Worm (Caenorhabditis elegans) whole organism, late embryonic: Measurements from ENCODE around the gene Y53F4B.5.

Experiments used
- C08G9.2 ChIP-seq: sonication (generic microtip); optimal IDR thresholded peaks from 2 replicates; lab custom pipeline; 2016; ENCODE audit warnings: mild to moderate bottlenecking, missing genetic modification characterization, moderate library complexity, missing compliant biosample characterization
- C38D4.7 ChIP-seq: fragments of 200-800 bp; sonication (Bioruptor generic); optimal IDR thresholded peaks from 2 replicates; lab custom pipeline; 2018; ENCODE audit warnings: mild to moderate bottlenecking, missing genetic modification characterization, moderate library complexity, missing compliant biosample characterization
- F13H6.1 ChIP-seq: sonication (generic microtip); optimal IDR thresholded peaks from 2 replicates; lab custom pipeline; 2016; ENCODE audit warnings: missing genetic modification characterization, missing compliant biosample characterization
- K09A11.1 ChIP-seq: sonication (generic microtip); optimal IDR thresholded peaks from 2 replicates; lab custom pipeline; 2017; ENCODE audit warnings: antibody characterized with exemption, mild to moderate bottlenecking, missing genetic modification characterization, missing compliant biosample characterization; ENCODE audit not compliant: insufficient read depth
- T23F11.4 ChIP-seq: fragments of 200-800 bp; sonication (Bioruptor generic); optimal IDR thresholded peaks from 2 replicates; lab custom pipeline; 2018; ENCODE audit warnings: mild to moderate bottlenecking, missing genetic modification characterization, missing compliant biosample characterization
- Y22D7AL.16 ChIP-seq: sonication (generic microtip); optimal IDR thresholded peaks from 2 replicates; lab custom pipeline; 2016; ENCODE audit warnings: missing genetic modification characterization, missing compliant biosample characterization
- ama-1 ChIP-seq: fragments of 150-350 bp; optimal IDR thresholded peaks from 2 replicates; lab custom pipeline; 2014
- ceh-14 ChIP-seq: sonication (generic microtip); optimal IDR thresholded peaks from 2 replicates; lab custom pipeline; 2016; ENCODE audit warnings: missing genotype, missing genetic modification characterization, missing compliant biosample characterization
- ceh-18 ChIP-seq: sonication (generic microtip); optimal IDR thresholded peaks from 2 replicates; lab custom pipeline; 2016; ENCODE audit warnings: missing genetic modification characterization, missing compliant biosample characterization
- ceh-19 ChIP-seq: fragments of 200-800 bp; sonication (Bioruptor generic); optimal IDR thresholded peaks from 2 replicates; lab custom pipeline; 2018; ENCODE audit warnings: mild to moderate bottlenecking, missing genetic modification characterization, missing compliant biosample characterization
- ceh-30 ChIP-seq: fragments of 150-350 bp; optimal IDR thresholded peaks from 2 replicates; lab custom pipeline; 2014; ENCODE audit warnings: missing biosample characterization, missing genetic modification characterization
- ceh-31 ChIP-seq: sonication (generic microtip); optimal IDR thresholded peaks from 2 replicates; lab custom pipeline; 2016; ENCODE audit warnings: missing genetic modification characterization, missing compliant biosample characterization
- ceh-34 ChIP-seq: sonication (generic microtip); optimal IDR thresholded peaks from 2 replicates; lab custom pipeline; 2016; ENCODE audit warnings: mild to moderate bottlenecking, missing genetic modification characterization, missing compliant biosample characterization
- ceh-48 ChIP-seq: sonication (generic microtip); optimal IDR thresholded peaks from 2 replicates; lab custom pipeline; 2016; ENCODE audit warnings: missing genetic modification characterization, inconsistent platforms, missing compliant biosample characterization
- che-1 ChIP-seq: sonication (generic microtip); optimal IDR thresholded peaks from 2 replicates; lab custom pipeline; 2016; ENCODE audit warnings: mild to moderate bottlenecking, missing genetic modification characterization, missing compliant biosample characterization
- dmd-4 ChIP-seq: sonication (generic microtip); optimal IDR thresholded peaks from 2 replicates; lab custom pipeline; 2016; ENCODE audit warnings: borderline replicate concordance, missing genetic modification characterization, missing compliant biosample characterization
- elt-2 ChIP-seq: sonication (generic microtip); optimal IDR thresholded peaks from 2 replicates; lab custom pipeline; 2016; ENCODE audit warnings: missing genetic modification reagents, missing genetic modification characterization, missing compliant biosample characterization
- elt-4 ChIP-seq: sonication (generic microtip); optimal IDR thresholded peaks from 2 replicates; lab custom pipeline; 2016; ENCODE audit warnings: missing genetic modification characterization, missing compliant biosample characterization
- ets-4 ChIP-seq: sonication (generic microtip); optimal IDR thresholded peaks from 2 replicates; lab custom pipeline; 2016; ENCODE audit warnings: missing genetic modification characterization, missing compliant biosample characterization
- eyg-1 ChIP-seq: sonication (generic microtip); optimal IDR thresholded peaks from 2 replicates; lab custom pipeline; 2016; ENCODE audit warnings: missing genotype, missing genetic modification characterization, missing compliant biosample characterization
- fax-1 ChIP-seq: sonication (generic microtip); optimal IDR thresholded peaks from 2 replicates; lab custom pipeline; 2016; ENCODE audit warnings: missing genotype, missing genetic modification characterization, missing compliant biosample characterization
- fkh-10 ChIP-seq: fragments of 150-350 bp; optimal IDR thresholded peaks from 2 replicates; lab custom pipeline; 2014; ENCODE audit warnings: missing biosample characterization, missing genetic modification reagents, missing genetic modification characterization
- gmeb-2 ChIP-seq: sonication (generic microtip); optimal IDR thresholded peaks from 2 replicates; lab custom pipeline; 2016; ENCODE audit warnings: missing genetic modification characterization, inconsistent platforms, missing compliant biosample characterization
- hlh-13 ChIP-seq: fragments of 200-800 bp; sonication (Bioruptor generic); optimal IDR thresholded peaks from 2 replicates; lab custom pipeline; 2018; ENCODE audit warnings: mild to moderate bottlenecking, missing genetic modification characterization, missing compliant biosample characterization
- hlh-15 ChIP-seq: sonication (generic microtip); optimal IDR thresholded peaks from 2 replicates; lab custom pipeline; 2016; ENCODE audit warnings: missing genetic modification characterization, missing compliant biosample characterization
- hlh-6 ChIP-seq: sonication (generic microtip); optimal IDR thresholded peaks from 2 replicates; lab custom pipeline; 2016; ENCODE audit warnings: missing genotype, missing genetic modification characterization, missing compliant biosample characterization
- hlh-8 ChIP-seq: sonication (generic microtip); optimal IDR thresholded peaks from 2 replicates; lab custom pipeline; 2016; ENCODE audit warnings: missing genotype, missing genetic modification characterization, missing compliant biosample characterization
- lim-6 ChIP-seq: sonication (generic microtip); optimal IDR thresholded peaks from 2 replicates; lab custom pipeline; 2016; ENCODE audit warnings: missing genetic modification characterization, missing compliant biosample characterization
- lin-11 ChIP-seq: fragments of 200-800 bp; sonication (Bioruptor generic); optimal IDR thresholded peaks from 2 replicates; lab custom pipeline; 2018; ENCODE audit warnings: mild to moderate bottlenecking, missing genetic modification characterization, missing compliant biosample characterization
- madf-2 ChIP-seq: sonication (generic microtip); optimal IDR thresholded peaks from 2 replicates; lab custom pipeline; 2017; ENCODE audit warnings: missing genetic modification characterization, missing compliant biosample characterization
- nfya-1 ChIP-seq: sonication (generic microtip); optimal IDR thresholded peaks from 2 replicates; lab custom pipeline; 2017; ENCODE audit warnings: missing genetic modification characterization, mild to moderate bottlenecking, missing compliant biosample characterization, antibody characterized with exemption, moderate library complexity
- nhr-11 ChIP-seq: fragments of 150-350 bp; optimal IDR thresholded peaks from 2 replicates; lab custom pipeline; 2014; ENCODE audit warnings: missing biosample characterization, missing genetic modification characterization
- pag-3 ChIP-seq: sonication (generic microtip); optimal IDR thresholded peaks from 2 replicates; lab custom pipeline; 2016; ENCODE audit warnings: missing compliant biosample characterization, missing genetic modification characterization, borderline replicate concordance
- pat-9 ChIP-seq: fragments of 200-800 bp; sonication (Bioruptor generic); optimal IDR thresholded peaks from 2 replicates; lab custom pipeline; 2018; ENCODE audit warnings: mild to moderate bottlenecking, missing genetic modification characterization, moderate library complexity, missing compliant biosample characterization
- pax-1 ChIP-seq: fragments of 150-350 bp; optimal IDR thresholded peaks from 2 replicates; lab custom pipeline; 2014; ENCODE audit warnings: missing biosample characterization, missing genetic modification characterization
- pha-2 ChIP-seq: sonication (generic microtip); optimal IDR thresholded peaks from 2 replicates; lab custom pipeline; 2017; ENCODE audit warnings: mild to moderate bottlenecking, missing genetic modification characterization, missing compliant biosample characterization
- pha-4 ChIP-seq: fragments of 150-350 bp; optimal IDR thresholded peaks from 2 replicates; lab custom pipeline; 2018; ENCODE audit warnings: missing biosample characterization, missing genetic modification reagents, missing genetic modification characterization
- pqm-1 ChIP-seq: sonication (generic microtip); optimal IDR thresholded peaks from 2 replicates; lab custom pipeline; 2016; ENCODE audit warnings: missing genetic modification characterization, missing compliant biosample characterization
- pros-1 ChIP-seq: fragments of 150-350 bp; optimal IDR thresholded peaks from 2 replicates; lab custom pipeline; 2014; ENCODE audit warnings: missing biosample characterization, missing genetic modification reagents, missing genetic modification characterization
- ref-2 ChIP-seq: sonication (generic microtip); optimal IDR thresholded peaks from 2 replicates; lab custom pipeline; 2016; ENCODE audit warnings: missing genetic modification characterization, missing compliant biosample characterization
- rnt-1 ChIP-seq: sonication (generic microtip); optimal IDR thresholded peaks from 2 replicates; lab custom pipeline; 2016; ENCODE audit warnings: missing genetic modification characterization, missing compliant biosample characterization
- sox-4 ChIP-seq: sonication (generic microtip); optimal IDR thresholded peaks from 2 replicates; lab custom pipeline; 2017; ENCODE audit warnings: mild to moderate bottlenecking, missing genetic modification characterization, inconsistent platforms, missing compliant biosample characterization
- tbx-2 ChIP-seq: sonication (generic microtip); optimal IDR thresholded peaks from 2 replicates; lab custom pipeline; 2016; ENCODE audit warnings: missing genetic modification characterization, missing compliant biosample characterization
- unc-42 ChIP-seq: sonication (generic microtip); optimal IDR thresholded peaks from 2 replicates; lab custom pipeline; 2016; ENCODE audit warnings: missing genotype, missing genetic modification characterization, missing compliant biosample characterization
- unc-55 ChIP-seq: sonication (generic microtip); optimal IDR thresholded peaks from 2 replicates; lab custom pipeline; 2017; ENCODE audit warnings: missing biosample characterization, missing genetic modification reagents, missing genetic modification characterization
- unc-86 ChIP-seq: sonication (generic microtip); optimal IDR thresholded peaks from 2 replicates; lab custom pipeline; 2016; ENCODE audit warnings: missing genetic modification characterization, missing compliant biosample characterization
- zip-5 ChIP-seq: sonication (generic microtip); optimal IDR thresholded peaks from 2 replicates; lab custom pipeline; 2016; ENCODE audit warnings: missing genetic modification characterization, missing compliant biosample characterization
- ztf-16 ChIP-seq: sonication (generic microtip); optimal IDR thresholded peaks from 2 replicates; lab custom pipeline; 2017; ENCODE audit warnings: missing genetic modification characterization, missing compliant biosample characterization

Y53F4B.5 gene

ce11 chrII:15010366-15011235, 26.8 kb upstream of the Y53F4B.5 start, which contains the start of the genes Y53F4B.9 and Y53F4B.11:
Gene Y53F4B.9, minus strand, starts transcription at chrII:15010416.
Gene Y53F4B.11, plus strand, starts transcription at chrII:15010748.
- TF ChIP-seq lin-11 (tag; lab: Kevin White, UChicago) (no peak), sox-4 (tag; lab: Kevin White, UChicago) (peak; percentile 7), rnt-1 (tag; lab: Kevin White, UChicago) (peak; percentile 41), pat-9 (tag; lab: Kevin White, UChicago) (peak; percentile 23), ceh-18 (tag; lab: Kevin White, UChicago) (peak; percentile 29), ref-2 (tag; lab: Kevin White, UChicago) (peak; percentile 20), unc-55 (GFP tag; lab: Kevin White, UChicago) (peak; percentile 15), ama-1 (lab: Kevin White, UChicago) (no peak), dmd-4 (tag; lab: Kevin White, UChicago) (no peak), C08G9.2 (tag; lab: Kevin White, UChicago) (peak; percentile 37), ceh-30 (no peak), elt-4 (tag; lab: Kevin White, UChicago) (no peak), che-1 (tag; lab: Kevin White, UChicago) (no peak), T23F11.4 (GFP tag; lab: Kevin White, UChicago) (no peak), ceh-48 (tag; lab: Kevin White, UChicago) (peak; percentile 1), zip-5 (no peak), ztf-16 (tag; lab: Kevin White, UChicago) (no peak), hlh-6 (tag; lab: Kevin White, UChicago) (no peak), ceh-31 (tag; lab: Kevin White, UChicago) (peak; percentile 55), hlh-13 (GFP tag; lab: Kevin White, UChicago) (no peak), nfya-1 (peak; percentile 71), ets-4 (tag; lab: Kevin White, UChicago) (peak; percentile 30), unc-42 (peak; percentile 62), hlh-15 (tag; lab: Kevin White, UChicago) (no peak), pros-1 (tag; lab: Kevin White, UChicago) (peak; percentile 6), tbx-2 (peak; percentile 39), pag-3 (tag; lab: Kevin White, UChicago) (no peak), fkh-10 (no peak)

ce11 chrII:15008481-15009057, 24.8 kb upstream of the Y53F4B.5 start:
- no peak for TF ChIP-seq madf-2 (tag; lab: Kevin White, UChicago)
- peak; percentile 36 for TF ChIP-seq tbx-2
- TF ChIP-seq che-1 (tag; lab: Kevin White, UChicago) = no peak
- peak; percentile 48 for TF ChIP-seq F13H6.1 (tag; lab: Kevin White, UChicago)
- TF ChIP-seq Y22D7AL.16 = no peak
- no peak for TF ChIP-seq pax-1 (tag; lab: Kevin White, UChicago)
- no peak for TF ChIP-seq elt-2 (tag; lab: Kevin White, UChicago)
- TF ChIP-seq ref-2 (tag; lab: Kevin White, UChicago) = peak; percentile 50
- TF ChIP-seq pros-1 (tag; lab: Kevin White, UChicago) = no peak
- no peak for TF ChIP-seq ama-1 (lab: Kevin White, UChicago)
- TF ChIP-seq pqm-1 (tag; lab: Kevin White, UChicago) = no peak
- TF ChIP-seq pha-2 = no peak
- no peak for TF ChIP-seq gmeb-2
- no peak for TF ChIP-seq hlh-8 (tag; lab: Kevin White, UChicago)
- TF ChIP-seq unc-86 (tag; lab: Kevin White, UChicago) = no peak
- peak; percentile 73 for TF ChIP-seq ceh-31 (tag; lab: Kevin White, UChicago)
- TF ChIP-seq ceh-34 (tag; lab: Kevin White, UChicago) = no peak
- TF ChIP-seq rnt-1 (tag; lab: Kevin White, UChicago) = no peak
- no peak for TF ChIP-seq ceh-14 (tag; lab: Kevin White, UChicago)
- peak; percentile 60 for TF ChIP-seq C08G9.2 (tag; lab: Kevin White, UChicago)
- TF ChIP-seq eyg-1 (tag; lab: Kevin White, UChicago) = no peak
- TF ChIP-seq fax-1 = peak; percentile 8
- TF ChIP-seq K09A11.1 = no peak
- no peak for TF ChIP-seq T23F11.4 (GFP tag; lab: Kevin White, UChicago)
- TF ChIP-seq pha-4 (tag; lab: Kevin White, UChicago) = no peak
- no peak for TF ChIP-seq elt-4 (tag; lab: Kevin White, UChicago)
- no peak for TF ChIP-seq lim-6 (tag; lab: Kevin White, UChicago)
- no peak for TF ChIP-seq ceh-19 (GFP tag; lab: Kevin White, UChicago)
- TF ChIP-seq C38D4.7 (GFP tag; lab: Kevin White, UChicago) = no peak
- no peak for TF ChIP-seq hlh-13 (GFP tag; lab: Kevin White, UChicago)
- TF ChIP-seq nhr-11 (tag; lab: Kevin White, UChicago) = no peak
- no peak for TF ChIP-seq ceh-18 (tag; lab: Kevin White, UChicago)
- no peak for TF ChIP-seq hlh-15 (tag; lab: Kevin White, UChicago)
